Fruit fly (Drosophila melanogaster): ENCODE results near the gene ppk19.

Gene ppk19

DNA sequence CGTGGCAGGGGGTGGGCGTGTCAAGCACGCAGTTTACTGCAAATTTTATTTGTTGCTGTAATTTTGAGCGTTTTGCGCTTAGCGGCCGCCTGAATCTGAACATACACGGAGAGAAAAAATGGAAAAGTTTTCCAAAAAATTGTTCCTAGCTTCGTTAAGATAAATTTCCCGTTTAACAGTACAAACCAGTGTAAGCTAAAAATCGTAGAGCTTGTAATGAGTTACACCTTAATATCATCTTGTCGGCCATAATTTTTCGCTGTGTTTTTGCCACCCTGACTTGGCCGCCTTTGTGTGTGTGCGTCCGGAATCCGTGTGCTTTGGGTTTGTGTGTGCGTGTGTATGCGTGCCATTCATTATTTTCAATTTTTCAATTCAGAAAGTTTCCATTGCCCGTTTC is 20.8 kb upstream of the ppk19 start (continued):
- peak; percentile 33 for TF ChIP-seq CG17359 (tag; optimal IDR thresholded peaks at IDR 0.05)
- no peak for TF ChIP-seq Side (GFP tag; optimal IDR thresholded peaks at IDR 0.05)
- TF ChIP-seq dati (GFP tag; IDR thresholded peaks at IDR 0.05) = no peak
- peak; percentile 41; the same call in 1 of the 3 replicates for TF ChIP-seq CG11456 (GFP tag; IDR thresholded peaks at IDR 0.05)
- TF ChIP-seq CG30431 (GFP tag; optimal IDR thresholded peaks at IDR 0.05) = no peak
- no peak for TF ChIP-seq ems (GFP tag; optimal IDR thresholded peaks at IDR 0.05)
- TF ChIP-seq gfzf (GFP tag; optimal IDR thresholded peaks at IDR 0.05) = no peak
- no peak for TF ChIP-seq chn (GFP tag; optimal IDR thresholded peaks at IDR 0.05)
- TF ChIP-seq pzg (GFP tag; optimal IDR thresholded peaks at IDR 0.05) = no peak
- no peak for TF ChIP-seq CG6689 (GFP tag; IDR thresholded peaks at IDR 0.05)
- TF ChIP-seq zf30C (GFP tag; optimal IDR thresholded peaks at IDR 0.05) = peak; percentile 9
- peak; percentile 25 for TF ChIP-seq CG34376 (GFP tag; optimal IDR thresholded peaks at IDR 0.05)
- no peak for TF ChIP-seq CG6813 (GFP tag; optimal IDR thresholded peaks at IDR 0.05)
- no peak for TF ChIP-seq CG17568 (GFP tag; optimal IDR thresholded peaks at IDR 0.05)
- no peak for TF ChIP-seq wdn (GFP tag; IDR thresholded peaks at IDR 0.05)
- TF ChIP-seq Sin3A (optimal IDR thresholded peaks at IDR 0.05) = no peak
- TF ChIP-seq HmgZ (tag; optimal IDR thresholded peaks at IDR 0.05) = no peak
- TF ChIP-seq disco-r (GFP tag; optimal IDR thresholded peaks at IDR 0.05) = no peak
- TF ChIP-seq Mad (GFP tag; optimal IDR thresholded peaks at IDR 0.05) = peak; percentile 2
- no peak for TF ChIP-seq bowl (GFP tag; IDR thresholded peaks at IDR 0.05)
- peak; percentile 19 for TF ChIP-seq CG8924 (tag; optimal IDR thresholded peaks at IDR 0.05)
- TF ChIP-seq gcm2 (GFP tag; optimal IDR thresholded peaks at IDR 0.05) = no peak
- no peak for TF ChIP-seq exex (tag; optimal IDR thresholded peaks at IDR 0.05)
- peak; percentile 59; the same call in 1 of the 2 replicates for TF ChIP-seq Atf6 (GFP tag; IDR thresholded peaks at IDR 0.05)
- peak; percentile 13 for TF ChIP-seq ATbp (GFP tag; optimal IDR thresholded peaks at IDR 0.05)
- TF ChIP-seq luna (GFP tag; optimal IDR thresholded peaks at IDR 0.05) = no peak
- TF ChIP-seq CG4854 (GFP tag; optimal IDR thresholded peaks at IDR 0.05) = no peak
- TF ChIP-seq MTF-1 (GFP tag; optimal IDR thresholded peaks at IDR 0.05; ENCODE audit: borderline replicate concordance) = no peak
- TF ChIP-seq repo (GFP tag; optimal IDR thresholded peaks at IDR 0.05) = no peak
- TF ChIP-seq CG14014 (GFP tag; IDR thresholded peaks at IDR 0.05) = no peak
- TF ChIP-seq seq (GFP tag; IDR thresholded peaks at IDR 0.05) = peak; percentile 58; the same call in 1 of the 2 replicates
- TF ChIP-seq CG10267 (tag; optimal IDR thresholded peaks at IDR 0.05) = no peak
- peak; percentile 80 for TF ChIP-seq lab (GFP tag; optimal IDR thresholded peaks at IDR 0.05)
- no peak for TF ChIP-seq eyg (GFP tag; optimal IDR thresholded peaks at IDR 0.05)
- TF ChIP-seq Rfx (GFP tag; IDR thresholded peaks at IDR 0.05) = peak; percentile 30; the same call in 1 of the 2 replicates
- TF ChIP-seq CG17186 (GFP tag; optimal IDR thresholded peaks at IDR 0.05) = no peak
- TF ChIP-seq CG5245 (GFP tag; optimal IDR thresholded peaks at IDR 0.05) = no peak
- peak; percentile 33 for TF ChIP-seq CG9727 (GFP tag; optimal IDR thresholded peaks at IDR 0.05)
- TF ChIP-seq CG4730 (GFP tag; IDR thresholded peaks at IDR 0.05) = no peak
- peak; percentile 18; the same call in 1 of the 2 replicates for TF ChIP-seq CG10366 (GFP tag; IDR thresholded peaks at IDR 0.05)
- peak; percentile 74 for TF ChIP-seq row (GFP tag; IDR thresholded peaks at IDR 0.05)
- TF ChIP-seq CG6175 (GFP tag; IDR thresholded peaks at IDR 0.05) = no peak
- 0 out of 3 replicates have a peak, but pooled peaks have one; percentile 25 for TF ChIP-seq H15 (GFP tag; IDR thresholded peaks at IDR 0.05)
- TF ChIP-seq CG32767 (GFP tag; IDR thresholded peaks at IDR 0.05) = no peak
- no peak for TF ChIP-seq CG33213 (GFP tag; optimal IDR thresholded peaks at IDR 0.05)
- no peak for TF ChIP-seq hbn (GFP tag; IDR thresholded peaks at IDR 0.05; ENCODE audit: partially characterized antibody)
- TF ChIP-seq twi (tag; optimal IDR thresholded peaks at IDR 0.05) = no peak
- TF ChIP-seq CG8765 (GFP tag; IDR thresholded peaks at IDR 0.05) = no peak
- peak; percentile 45 for TF ChIP-seq CG17385 (GFP tag; optimal IDR thresholded peaks at IDR 0.05)
- TF ChIP-seq CG15269 (tag; optimal IDR thresholded peaks at IDR 0.05) = peak; percentile 36
- no peak for TF ChIP-seq CG1832 (GFP tag; optimal IDR thresholded peaks at IDR 0.05)
- no peak for TF ChIP-seq NK7.1 (GFP tag; optimal IDR thresholded peaks at IDR 0.05)

Measured in whole organism, embryonic.